Worm (Caenorhabditis elegans) whole organism, L4 larva: ENCODE measurements around the gene Y60A3A.16.
"Not testable (repeated sequence)": the region's sequence is repeated elsewhere in the genome, so short reads cannot be mapped to it uniquely, and the experiment has no call there.

ENCODE experiments used
- D1046.2 ChIP-seq: fragments of 200-800 bp; sonication (Bioruptor generic); IDR thresholded peaks from 2 replicates; pipeline ENCODE4 v1.3.6; 2022; ENCODE audit warnings: missing genetic modification characterization, missing compliant biosample characterization
- T26A8.4 ChIP-seq: fragments of 200-800 bp; sonication (Bioruptor generic); IDR thresholded peaks from 2 replicates; pipeline ENCODE4 v1.3.6; 2022; ENCODE audit warnings: missing genetic modification characterization, missing compliant biosample characterization
- Y105C5A.15 ChIP-seq: fragments of 200-800 bp; sonication (Bioruptor generic); IDR thresholded peaks from 2 replicates; pipeline ENCODE4 v1.3.6; 2022; ENCODE audit warnings: missing genetic modification characterization, missing compliant biosample characterization
- Y75B8A.6 ChIP-seq: fragments of 200-800 bp; sonication (Bioruptor generic); IDR thresholded peaks from 2 replicates; pipeline ENCODE4 v1.3.6; 2022; ENCODE audit warnings: missing genetic modification reagents, missing genetic modification characterization, missing compliant biosample characterization
- aly-2 ChIP-seq: sonication (generic microtip); optimal IDR thresholded peaks from 2 replicates; lab custom pipeline; 2018; ENCODE audit warnings: missing biosample characterization, missing genetic modification characterization
- ama-1 ChIP-seq: fragments of 150-350 bp; optimal IDR thresholded peaks from 2 replicates; lab custom pipeline; 2014; ENCODE audit warnings: inconsistent platforms, mixed read lengths
- ceh-32 ChIP-seq: sonication (generic microtip); optimal IDR thresholded peaks from 2 replicates; lab custom pipeline; 2016; ENCODE audit warnings: mild to moderate bottlenecking, missing genetic modification characterization, missing compliant biosample characterization; ENCODE audit not compliant: poor library complexity
- daf-16 ChIP-seq, 3 experiments: sonication (generic microtip); optimal IDR thresholded peaks; 2 replicates each; lab custom pipeline; 2016 to 2017; ENCODE audit warnings: missing genetic modification characterization in 3 of 3, missing genetic modification reagents in 3 of 3, mild to moderate bottlenecking in 2 of 3, missing compliant biosample characterization in 2 of 3, missing biosample characterization in 1 of 3, moderate library complexity in 1 of 3
- dmd-8 ChIP-seq: fragments of 200-800 bp; sonication (Bioruptor generic); IDR thresholded peaks from 2 replicates; pipeline ENCODE4 v1.3.6; 2022; ENCODE audit warnings: missing genetic modification characterization, missing compliant biosample characterization
- duxl-1 ChIP-seq: sonication (generic microtip); optimal IDR thresholded peaks from 2 replicates; lab custom pipeline; 2016; ENCODE audit warnings: mild to moderate bottlenecking, missing genetic modification characterization, moderate library complexity, missing compliant biosample characterization; ENCODE audit not compliant: poor library complexity
- fkh-10 ChIP-seq: fragments of 150-350 bp; optimal IDR thresholded peaks from 2 replicates; lab custom pipeline; 2014; ENCODE audit warnings: missing biosample characterization, missing genetic modification reagents, missing genetic modification characterization
- hmg-1.1 ChIP-seq: fragments of 200-800 bp; sonication (Bioruptor generic); IDR thresholded peaks from 2 replicates; pipeline ENCODE4 v1.3.6; 2022; ENCODE audit warnings: missing genetic modification reagents, missing genetic modification characterization, missing compliant biosample characterization
- lin-1 ChIP-seq: fragments of 200-800 bp; sonication (Bioruptor generic); IDR thresholded peaks from 2 replicates; pipeline ENCODE4 v1.3.6; 2022; ENCODE audit warnings: missing genetic modification reagents, missing genetic modification characterization, missing compliant biosample characterization
- lin-13 ChIP-seq: fragments of 150-350 bp; optimal IDR thresholded peaks from 2 replicates; lab custom pipeline; 2014; ENCODE audit warnings: missing biosample characterization, missing genetic modification reagents, missing genetic modification characterization
- lin-15B ChIP-seq: fragments of 150-350 bp; sonication (generic microtip); optimal IDR thresholded peaks from 3 replicates; lab custom pipeline; 2014; ENCODE audit warnings: missing biosample characterization, missing genetic modification characterization
- lin-38 ChIP-seq: fragments of 200-800 bp; sonication (Bioruptor generic); IDR thresholded peaks from 2 replicates; pipeline ENCODE4 v1.3.6; 2022; ENCODE audit warnings: missing genetic modification reagents, missing genetic modification characterization, missing compliant biosample characterization
- lin-39 ChIP-seq: fragments of 150-350 bp; optimal IDR thresholded peaks from 2 replicates; lab custom pipeline; 2014; ENCODE audit warnings: missing biosample characterization, missing genetic modification reagents, missing genetic modification characterization
- lir-3 ChIP-seq: sonication (generic microtip); optimal IDR thresholded peaks from 2 replicates; lab custom pipeline; 2016; ENCODE audit warnings: mild to moderate bottlenecking, missing genetic modification characterization, missing compliant biosample characterization
- madf-9 ChIP-seq: fragments of 200-800 bp; sonication (Bioruptor generic); conservative IDR thresholded peaks from 2 replicates; pipeline ENCODE4 v1.3.6; 2022; ENCODE audit warnings: missing genetic modification reagents, missing genetic modification characterization, missing compliant biosample characterization
- mdl-1 ChIP-seq, 2 experiments: fragments of 150-350 bp in 1 of 2; sonication (generic microtip) in 1 of 2; optimal IDR thresholded peaks; 2 replicates each; lab custom pipeline; 2014 to 2017; ENCODE audit warnings: missing biosample characterization in 2 of 2, missing genetic modification characterization in 2 of 2
- mdt-29 ChIP-seq: fragments of 200-800 bp; sonication (Bioruptor generic); IDR thresholded peaks from 2 replicates; pipeline ENCODE4 v1.3.6; 2022; ENCODE audit warnings: missing genetic modification reagents, missing genetic modification characterization, missing compliant biosample characterization
- nhr-102 ChIP-seq: sonication (generic microtip); optimal IDR thresholded peaks from 2 replicates; lab custom pipeline; 2016; ENCODE audit warnings: mild to moderate bottlenecking, missing genetic modification characterization, moderate library complexity, missing compliant biosample characterization
- nhr-111 ChIP-seq: fragments of 200-800 bp; sonication (Bioruptor generic); optimal IDR thresholded peaks from 2 replicates; lab custom pipeline; 2018; ENCODE audit warnings: mild to moderate bottlenecking, missing genetic modification characterization, missing compliant biosample characterization
- nhr-28 ChIP-seq: fragments of 150-350 bp; optimal IDR thresholded peaks from 2 replicates; lab custom pipeline; 2014; ENCODE audit warnings: missing biosample characterization, missing genetic modification characterization
- pqm-1 ChIP-seq: sonication (generic microtip); optimal IDR thresholded peaks from 2 replicates; lab custom pipeline; 2017; ENCODE audit warnings: missing biosample characterization, missing genetic modification characterization
- snpc-1.2 ChIP-seq: fragments of 200-800 bp; sonication (Bioruptor generic); IDR thresholded peaks from 2 replicates; pipeline ENCODE4 v1.3.6; 2022; ENCODE audit warnings: missing genetic modification reagents, missing genetic modification characterization, missing compliant biosample characterization
- spr-3 ChIP-seq: fragments of 200-800 bp; sonication (Bioruptor generic); optimal IDR thresholded peaks from 2 replicates; lab custom pipeline; 2018; ENCODE audit warnings: mild to moderate bottlenecking, missing genetic modification characterization, missing compliant biosample characterization
- unc-62 ChIP-seq, 3 experiments: fragments of 150-350 bp in 1 of 3; sonication (generic microtip); optimal IDR thresholded peaks in 2 of 3; peaks in 1 of 3; 1 replicate in 1 of 3; 2 replicates in 2 of 3; lab custom pipeline; 2014 to 2017; ENCODE audit warnings: missing biosample characterization in 3 of 3, missing genetic modification characterization in 3 of 3, missing genetic modification reagents in 3 of 3, missing genotype in 1 of 3
- vab-7 ChIP-seq: fragments of 200-800 bp; sonication (Bioruptor generic); IDR thresholded peaks from 2 replicates; pipeline ENCODE4 v1.3.6; 2022; ENCODE audit warnings: missing genetic modification reagents, missing genetic modification characterization, missing compliant biosample characterization
- ztf-7 ChIP-seq: fragments of 150-350 bp; optimal IDR thresholded peaks from 2 replicates; lab custom pipeline; 2014; ENCODE audit warnings: missing biosample characterization, missing genetic modification characterization

Y60A3A.16 gene

DNA sequence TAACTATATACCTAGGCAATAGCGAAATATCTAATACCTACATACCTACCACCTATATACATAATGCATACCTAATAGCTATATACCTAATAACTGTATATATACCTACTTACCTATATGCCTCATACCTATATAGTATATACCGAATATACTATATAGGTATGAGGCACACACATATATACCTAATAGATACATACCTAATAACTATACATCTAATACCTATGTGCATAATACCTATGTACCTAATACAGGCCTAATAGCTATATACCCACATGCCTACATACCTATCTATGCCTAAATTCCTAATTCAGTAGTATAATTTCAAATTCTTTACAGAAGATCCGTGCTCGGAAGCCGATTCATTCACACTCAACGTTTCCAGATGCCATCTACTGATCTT, 32.0 kb upstream of the Y60A3A.16 start:
- TF ChIP-seq unc-62 (GFP tag; optimal IDR thresholded peaks at IDR 0.05 in 1 of 2; lab: Kevin White, UChicago): peak in 1 of 2 experiments; percentile 72
- TF ChIP-seq unc-62 (tag; optimal IDR thresholded peaks at IDR 0.05; lab: Kevin White, UChicago): no peak
- no peak for TF ChIP-seq lir-3 (tag; lab: Kevin White, UChicago)
- TF ChIP-seq, all 104 proteins: peak for 1

DNA sequence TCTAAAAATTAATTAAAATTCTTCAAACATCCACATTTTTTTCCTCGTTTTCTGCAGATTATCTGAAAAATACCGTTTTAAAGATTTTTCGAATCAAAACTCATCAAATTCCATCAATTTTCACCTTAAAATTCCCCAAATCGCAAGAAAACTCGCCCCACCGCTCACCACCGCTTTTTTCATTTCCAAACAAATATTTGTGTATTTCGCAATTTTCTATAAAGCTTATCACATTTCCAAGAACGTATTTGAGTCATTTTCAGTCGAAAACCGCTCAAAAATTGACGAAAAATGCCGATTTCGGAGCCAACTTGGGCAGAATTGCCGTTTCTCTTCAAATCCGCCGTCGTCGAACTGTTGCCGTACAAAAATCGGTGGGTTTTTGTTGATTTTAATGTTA, 27.2 kb upstream of the Y60A3A.16 start, which contains the start of gene Y60A3A.8:
TSS of gene Y60A3A.8 (plus strand) at position 258 of the 400 bp plus-strand sequence.
- TF ChIP-seq dmd-8 (GFP tag; lab: Robert Waterston, UW); lin-1; nhr-111 (GFP tag; lab: Kevin White, UChicago): not testable (repeated sequence)

DNA sequence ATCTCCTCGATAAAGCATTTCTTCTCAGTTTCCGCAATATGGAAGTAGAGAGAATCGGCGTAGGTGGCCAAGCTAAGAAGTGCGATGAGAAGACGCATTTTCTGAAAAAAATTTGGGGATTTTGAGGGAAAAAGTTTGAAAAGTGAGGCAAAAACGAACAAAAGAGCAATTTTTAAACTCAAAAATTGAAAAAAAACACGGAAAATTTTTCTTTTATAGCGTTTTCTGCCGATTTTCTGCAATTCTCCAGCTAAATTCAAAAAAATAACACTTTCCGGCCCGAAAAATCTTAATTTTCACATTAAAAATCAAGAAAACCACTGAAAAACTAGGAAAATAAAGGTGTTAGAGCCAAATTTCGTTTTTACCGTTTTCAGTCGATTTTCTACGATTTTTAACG, 26.5 kb upstream of the Y60A3A.16 start, which contains the start of gene tmed-4:
TSS of gene tmed-4 (minus strand) at position 101 of the 400 bp plus-strand sequence.
- not testable (repeated sequence) for TF ChIP-seq spr-3 (GFP tag; lab: Kevin White, UChicago); madf-9; aly-2

DNA sequence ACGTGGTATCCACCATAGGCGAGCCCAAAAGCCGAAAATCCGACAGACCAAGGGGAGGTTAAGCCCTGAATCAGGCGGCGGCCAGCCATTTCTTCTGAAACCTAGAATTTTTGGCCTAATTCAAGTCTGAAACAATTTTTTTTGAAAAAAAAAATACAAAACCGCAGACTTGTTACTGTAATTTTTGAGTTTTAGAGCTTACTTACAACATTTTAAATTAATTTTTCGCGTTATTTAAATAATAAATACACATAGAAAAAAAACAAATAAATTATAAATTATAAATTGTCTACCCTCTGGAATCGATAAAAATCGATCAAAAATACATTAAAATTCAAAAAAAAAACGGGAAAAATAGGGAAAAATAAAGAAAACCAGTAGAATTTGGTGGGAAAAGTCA, 24.0 kb upstream of the Y60A3A.16 start, which contains the start of gene dhs-24:
TSS of gene dhs-24 (minus strand) at position 101 of the 400 bp plus-strand sequence.
- TF ChIP-seq lin-1: no peak
- 0 out of 2 replicates have a peak, but pooled peaks have one; percentile 21 for TF ChIP-seq lin-38 (GFP tag; lab: Robert Waterston, UW)
- TF ChIP-seq hmg-1.1 (GFP tag; lab: Robert Waterston, UW): no peak
- TF ChIP-seq Y105C5A.15 (GFP tag; lab: Robert Waterston, UW): no peak
- peak; percentile 55 for TF ChIP-seq ama-1 (lab: Kevin White, UChicago)
- no peak for TF ChIP-seq Y75B8A.6 (GFP tag; lab: Robert Waterston, UW)
- no peak for TF ChIP-seq nhr-102 (tag; lab: Kevin White, UChicago)
- TF ChIP-seq vab-7 (GFP tag; lab: Robert Waterston, UW): no peak
- TF ChIP-seq mdl-1 (tag; optimal IDR thresholded peaks at IDR 0.05; lab: Kevin White, UChicago): no peak
- no peak for TF ChIP-seq fkh-10 (GFP tag; lab: Kevin White, UChicago)
- no peak for TF ChIP-seq lin-15B
- no peak for TF ChIP-seq ceh-32
- TF ChIP-seq lin-39 (tag; lab: Kevin White, UChicago): no peak
- no peak for TF ChIP-seq mdt-29 (GFP tag; lab: Robert Waterston, UW)
- TF ChIP-seq aly-2: no peak
- TF ChIP-seq snpc-1.2 (GFP tag; lab: Robert Waterston, UW): 0 out of 2 replicates have a peak, but pooled peaks have one; percentile 13
- no peak for TF ChIP-seq nhr-28 (tag; lab: Kevin White, UChicago)

DNA sequence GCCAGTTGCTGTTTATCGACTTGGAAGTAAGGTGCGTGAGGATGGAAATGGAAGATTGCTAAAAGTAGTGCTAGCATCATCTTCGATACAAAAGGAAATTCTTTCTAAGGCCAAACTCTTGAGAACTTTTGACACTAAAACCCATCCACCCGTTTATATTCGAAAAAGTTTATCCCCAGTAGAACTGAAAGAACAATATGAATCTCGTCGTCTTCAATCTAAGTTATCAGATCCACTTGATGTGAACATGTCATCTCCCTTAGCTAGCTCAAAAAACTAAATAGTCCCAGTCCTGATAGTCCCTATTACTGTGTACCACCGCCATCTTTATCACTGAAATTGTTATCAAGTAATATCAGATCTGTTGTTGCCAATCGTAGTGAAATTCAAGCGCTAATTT, 14.4 kb upstream of the Y60A3A.16 start:
- peak in 1 of 2 experiments; percentile 50 for TF ChIP-seq unc-62 (GFP tag; optimal IDR thresholded peaks at IDR 0.05 in 1 of 2; lab: Kevin White, UChicago)
- TF ChIP-seq unc-62 (tag; optimal IDR thresholded peaks at IDR 0.05; lab: Kevin White, UChicago): no peak
- no peak for TF ChIP-seq duxl-1 (tag; lab: Kevin White, UChicago)

DNA sequence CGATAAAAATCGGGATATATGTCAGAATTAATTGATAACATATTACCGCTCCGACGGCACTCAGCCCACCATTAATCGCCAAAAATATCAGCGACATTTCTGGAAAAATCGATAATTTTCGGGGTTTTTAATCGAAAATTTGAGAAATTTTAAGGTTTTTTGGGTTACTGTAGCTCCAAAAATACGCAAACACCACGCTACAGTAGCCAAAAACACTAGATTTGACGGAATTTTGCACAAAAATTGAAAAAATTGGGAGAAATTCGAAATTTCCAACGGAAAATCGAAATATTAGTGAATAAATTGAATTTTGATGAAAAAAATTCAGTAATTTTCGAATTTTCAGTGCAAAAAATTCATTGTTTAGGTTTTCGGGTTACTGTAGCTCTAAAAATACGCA, 11.7 kb upstream of the Y60A3A.16 start, which contains the start of gene algn-7:
TSS of gene algn-7 (minus strand) at position 101 of the 400 bp plus-strand sequence.
- TF ChIP-seq lin-13 (GFP tag; lab: Kevin White, UChicago) (no peak), ztf-7 (no peak), D1046.2 (GFP tag; lab: Robert Waterston, UW) (no peak), nhr-102 (tag; lab: Kevin White, UChicago) (no peak)

DNA sequence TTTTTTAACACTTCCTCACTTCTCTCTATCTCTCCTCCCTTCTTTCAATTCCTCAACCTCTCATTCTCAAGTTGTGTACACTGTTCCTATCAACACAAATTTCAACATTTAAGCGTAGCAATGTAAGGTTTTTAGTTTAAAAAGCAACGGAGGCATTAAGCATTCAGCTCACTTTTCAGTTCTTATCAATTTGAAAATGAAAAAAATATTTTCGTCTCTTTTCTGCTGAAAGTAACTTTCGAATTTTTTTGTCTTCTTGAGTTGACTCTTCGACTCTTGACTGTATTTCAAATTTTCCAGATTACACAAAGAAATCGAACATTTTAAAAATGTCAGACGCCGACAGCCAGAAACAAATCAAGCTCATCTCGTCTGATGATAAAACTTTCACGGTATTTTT, 1.4 kb upstream of the Y60A3A.16 start, which contains the start of gene skr-4:
TSS of gene skr-4 (plus strand) at position 301 of the 400 bp plus-strand sequence.
- peak; percentile 3 for TF ChIP-seq pqm-1 (tag; lab: Kevin White, UChicago)
- TF ChIP-seq daf-16 (GFP tag; optimal IDR thresholded peaks at IDR 0.05; lab: Kevin White, UChicago): no peak
- peak; percentile 51 for TF ChIP-seq daf-16 (tag; optimal IDR thresholded peaks at IDR 0.05; lab: Kevin White, UChicago)
- no peak for TF ChIP-seq T26A8.4 (GFP tag; lab: Robert Waterston, UW)
